Worm (Caenorhabditis elegans) whole organism, L4 larva: ENCODE measurements around the gene F59B2.3.

Experiments
- F37D6.2 ChIP-seq: sonication (generic microtip); optimal IDR thresholded peaks from 2 replicates; lab custom pipeline; 2016; ENCODE audit warnings: mild to moderate bottlenecking, missing genetic modification characterization, missing compliant biosample characterization
- F49E8.2 ChIP-seq: sonication (generic microtip); optimal IDR thresholded peaks from 2 replicates; lab custom pipeline; 2016; ENCODE audit warnings: missing compliant biosample characterization, mild to moderate bottlenecking, missing genetic modification characterization, borderline replicate concordance
- T20F7.1 ChIP-seq: fragments of 200-800 bp; sonication (Bioruptor generic); optimal IDR thresholded peaks from 2 replicates; lab custom pipeline; 2018; ENCODE audit warnings: mild to moderate bottlenecking, missing genetic modification characterization, missing compliant biosample characterization
- aha-1 ChIP-seq: fragments of 150-350 bp; peaks from one replicate; lab custom pipeline; 2014; ENCODE audit warnings: missing biosample characterization, missing genetic modification characterization
- ama-1 ChIP-seq: fragments of 150-350 bp; optimal IDR thresholded peaks from 2 replicates; lab custom pipeline; 2014; ENCODE audit warnings: inconsistent platforms, mixed read lengths
- attf-4 ChIP-seq: sonication (generic microtip); optimal IDR thresholded peaks from 3 replicates; lab custom pipeline; 2017; ENCODE audit warnings: missing biosample characterization, missing genetic modification characterization
- ceh-28 ChIP-seq: fragments of 150-350 bp; optimal IDR thresholded peaks from 2 replicates; lab custom pipeline; 2014; ENCODE audit warnings: missing biosample characterization, missing genetic modification reagents, missing genetic modification characterization
- ceh-44 ChIP-seq: fragments of 200-800 bp; sonication (Bioruptor generic); IDR thresholded peaks from 2 replicates; pipeline ENCODE4 v1.3.6; 2022; ENCODE audit warnings: missing genetic modification reagents, missing genetic modification characterization, missing compliant biosample characterization
- ceh-82 ChIP-seq: sonication (generic microtip); optimal IDR thresholded peaks from 2 replicates; lab custom pipeline; 2017; ENCODE audit warnings: missing biosample characterization, missing genetic modification characterization
- ctbp-1 ChIP-seq: fragments of 200-800 bp; sonication (Bioruptor generic); IDR thresholded peaks from 2 replicates; pipeline ENCODE4 v1.3.6; 2022; ENCODE audit warnings: missing genetic modification reagents, missing genetic modification characterization, missing compliant biosample characterization
- daf-12 ChIP-seq: fragments of 150-350 bp; optimal IDR thresholded peaks from 2 replicates; lab custom pipeline; 2014; ENCODE audit warnings: missing biosample characterization, missing genetic modification reagents, missing genetic modification characterization
- daf-19 ChIP-seq: fragments of 200-800 bp; sonication (Bioruptor generic); conservative IDR thresholded peaks from 2 replicates; pipeline ENCODE4 v1.3.6; 2022; ENCODE audit warnings: missing genetic modification characterization, missing compliant biosample characterization
- dpl-1 ChIP-seq: fragments of 150-350 bp; optimal IDR thresholded peaks from 2 replicates; lab custom pipeline; 2014; ENCODE audit warnings: missing biosample characterization, missing genetic modification reagents, missing genetic modification characterization
- duxl-1 ChIP-seq: sonication (generic microtip); optimal IDR thresholded peaks from 2 replicates; lab custom pipeline; 2016; ENCODE audit warnings: mild to moderate bottlenecking, missing genetic modification characterization, moderate library complexity, missing compliant biosample characterization; ENCODE audit not compliant: poor library complexity
- egl-43 ChIP-seq: fragments of 200-800 bp; sonication (Bioruptor generic); IDR thresholded peaks from 2 replicates; pipeline ENCODE4 v1.3.6; 2022; ENCODE audit warnings: missing genetic modification reagents, missing genetic modification characterization, missing compliant biosample characterization
- fkh-10 ChIP-seq: fragments of 150-350 bp; optimal IDR thresholded peaks from 2 replicates; lab custom pipeline; 2014; ENCODE audit warnings: missing biosample characterization, missing genetic modification reagents, missing genetic modification characterization
- fos-1 ChIP-seq: fragments of 150-350 bp; optimal IDR thresholded peaks from 2 replicates; lab custom pipeline; 2014; ENCODE audit warnings: missing biosample characterization, missing genetic modification characterization
- hlh-11 ChIP-seq: fragments of 200-800 bp; sonication (Bioruptor generic); optimal IDR thresholded peaks from 2 replicates; lab custom pipeline; 2018; ENCODE audit warnings: mild to moderate bottlenecking, missing genetic modification characterization, missing compliant biosample characterization
- hlh-30 ChIP-seq: sonication (generic microtip); optimal IDR thresholded peaks from 2 replicates; lab custom pipeline; 2017; ENCODE audit warnings: antibody characterized with exemption, mild to moderate bottlenecking, missing genetic modification characterization, missing compliant biosample characterization; ENCODE audit not compliant: insufficient read depth
- hmg-1.1 ChIP-seq: fragments of 200-800 bp; sonication (Bioruptor generic); IDR thresholded peaks from 2 replicates; pipeline ENCODE4 v1.3.6; 2022; ENCODE audit warnings: missing genetic modification reagents, missing genetic modification characterization, missing compliant biosample characterization
- jun-1 ChIP-seq: fragments of 150-350 bp; optimal IDR thresholded peaks from 2 replicates; lab custom pipeline; 2014; ENCODE audit warnings: missing biosample characterization, missing genetic modification reagents, missing genetic modification characterization
- lin-1 ChIP-seq: fragments of 200-800 bp; sonication (Bioruptor generic); IDR thresholded peaks from 2 replicates; pipeline ENCODE4 v1.3.6; 2022; ENCODE audit warnings: missing genetic modification reagents, missing genetic modification characterization, missing compliant biosample characterization
- lin-29 ChIP-seq: fragments of 200-800 bp; sonication (Bioruptor generic); IDR thresholded peaks from 2 replicates; pipeline ENCODE4 v1.3.6; 2022; ENCODE audit warnings: missing genetic modification reagents, missing genetic modification characterization, missing compliant biosample characterization
- lsy-2 ChIP-seq, 2 experiments: fragments of 150-350 bp in 1 of 2; sonication (generic microtip) in 1 of 2; optimal IDR thresholded peaks; 2 replicates each; lab custom pipeline; 2014 to 2017; ENCODE audit warnings: missing biosample characterization in 2 of 2, missing genetic modification characterization in 2 of 2
- madf-5 ChIP-seq, 2 experiments: fragments of 200-800 bp; sonication (Bioruptor generic); IDR thresholded peaks; 2 replicates each; pipeline ENCODE4 v1.3.6; 2022; ENCODE audit warnings: missing compliant biosample characterization in 2 of 2, missing genetic modification characterization in 2 of 2
- madf-9 ChIP-seq: fragments of 200-800 bp; sonication (Bioruptor generic); conservative IDR thresholded peaks from 2 replicates; pipeline ENCODE4 v1.3.6; 2022; ENCODE audit warnings: missing genetic modification reagents, missing genetic modification characterization, missing compliant biosample characterization
- mdl-1 ChIP-seq, 2 experiments: fragments of 150-350 bp in 1 of 2; sonication (generic microtip) in 1 of 2; optimal IDR thresholded peaks; 2 replicates each; lab custom pipeline; 2014 to 2017; ENCODE audit warnings: missing biosample characterization in 2 of 2, missing genetic modification characterization in 2 of 2
- mes-2 ChIP-seq: sonication (generic microtip); optimal IDR thresholded peaks from 2 replicates; lab custom pipeline; 2016; ENCODE audit warnings: missing genotype, mild to moderate bottlenecking, missing genetic modification characterization, missing compliant biosample characterization; ENCODE audit not compliant: poor library complexity, severe bottlenecking
- nhr-102 ChIP-seq: sonication (generic microtip); optimal IDR thresholded peaks from 2 replicates; lab custom pipeline; 2016; ENCODE audit warnings: mild to moderate bottlenecking, missing genetic modification characterization, moderate library complexity, missing compliant biosample characterization
- nhr-28 ChIP-seq: fragments of 150-350 bp; optimal IDR thresholded peaks from 2 replicates; lab custom pipeline; 2014; ENCODE audit warnings: missing biosample characterization, missing genetic modification characterization
- nhr-6 ChIP-seq: fragments of 150-350 bp; optimal IDR thresholded peaks from 2 replicates; lab custom pipeline; 2014; ENCODE audit warnings: missing biosample characterization, missing genetic modification characterization
- pha-4 ChIP-seq, 2 experiments: fragments of 150-350 bp in 1 of 2; fragments of 200-800 bp in 1 of 2; sonication (Bioruptor generic) in 1 of 2; IDR thresholded peaks in 1 of 2; optimal IDR thresholded peaks in 1 of 2; 2 replicates each; pipeline versions ENCODE4 v1.3.6 to Lab custom; 2014 to 2022; ENCODE audit warnings: missing genetic modification characterization in 2 of 2, missing genetic modification reagents in 2 of 2, missing biosample characterization in 1 of 2, missing compliant biosample characterization in 1 of 2
- rbr-2 ChIP-seq: sonication (generic microtip); optimal IDR thresholded peaks from 2 replicates; lab custom pipeline; 2016; ENCODE audit warnings: missing genotype, missing genetic modification characterization, missing compliant biosample characterization
- sdz-12 ChIP-seq: fragments of 200-800 bp; sonication (Bioruptor generic); optimal IDR thresholded peaks from 2 replicates; lab custom pipeline; 2018; ENCODE audit warnings: mild to moderate bottlenecking, missing genetic modification characterization, missing compliant biosample characterization
- set-16 ChIP-seq: fragments of 200-800 bp; sonication (Bioruptor generic); IDR thresholded peaks from 2 replicates; pipeline ENCODE4 v1.3.6; 2022; ENCODE audit warnings: missing genetic modification reagents, missing genetic modification characterization, missing compliant biosample characterization
- spr-1 ChIP-seq: sonication (generic microtip); optimal IDR thresholded peaks from 2 replicates; lab custom pipeline; 2016; ENCODE audit warnings: mild to moderate bottlenecking, missing genetic modification characterization, missing compliant biosample characterization
- zfp-3 ChIP-seq: fragments of 200-800 bp; sonication (Bioruptor generic); conservative IDR thresholded peaks from 2 replicates; pipeline ENCODE4 v1.3.6; 2022; ENCODE audit warnings: missing genetic modification reagents, missing genetic modification characterization, missing compliant biosample characterization
- zip-11 ChIP-seq: fragments of 200-800 bp; sonication (Bioruptor generic); IDR thresholded peaks from 2 replicates; pipeline ENCODE4 v1.3.6; 2022; ENCODE audit warnings: missing genetic modification characterization, missing compliant biosample characterization
- zip-2 ChIP-seq: fragments of 150-350 bp; optimal IDR thresholded peaks from 2 replicates; lab custom pipeline; 2014; ENCODE audit warnings: missing biosample characterization, missing genetic modification characterization
- ztf-7 ChIP-seq: fragments of 150-350 bp; optimal IDR thresholded peaks from 2 replicates; lab custom pipeline; 2014; ENCODE audit warnings: missing biosample characterization, missing genetic modification characterization

The F59B2.3 gene

DNA sequence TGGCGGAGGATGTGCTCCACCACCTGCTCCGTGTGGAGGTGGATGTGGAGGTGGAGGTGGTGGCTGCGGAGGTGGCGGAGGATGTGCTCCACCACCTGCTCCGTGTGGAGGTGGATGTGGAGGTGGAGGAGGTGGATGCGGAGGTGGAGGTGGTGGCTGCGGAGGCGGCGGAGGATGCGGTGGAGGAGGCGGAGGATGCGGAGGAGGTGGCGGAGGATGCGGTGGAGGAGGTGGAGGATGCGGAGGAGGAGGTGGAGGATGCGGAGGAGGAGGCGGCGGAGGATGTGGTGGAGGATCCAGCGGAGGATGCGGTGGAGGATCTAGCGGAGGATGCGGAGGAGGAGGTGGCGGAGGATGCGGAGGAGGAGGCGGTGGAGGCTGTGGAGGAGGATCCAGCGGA, 37.1 kb downstream of the F59B2.3 start:
- TF ChIP-seq T20F7.1 (no peak), zip-2 (tag; lab: Kevin White, UChicago) (no peak), nhr-6 (tag; lab: Kevin White, UChicago) (no peak), nhr-102 (tag; lab: Kevin White, UChicago) (no peak), zip-11 (GFP tag; lab: Robert Waterston, UW) (no peak), attf-4 (tag; lab: Kevin White, UChicago) (no peak), ceh-82 (tag; lab: Kevin White, UChicago) (no peak), madf-5 (GFP tag; IDR thresholded peaks at IDR 0.05; lab: Robert Waterston, UW) (no peak), lin-1 (GFP tag; lab: Robert Waterston, UW) (no peak), lin-29 (no peak), fos-1 (tag; lab: Kevin White, UChicago) (no peak), jun-1 (tag; lab: Kevin White, UChicago) (no peak), ctbp-1 (GFP tag; lab: Robert Waterston, UW) (no peak), F37D6.2 (tag; lab: Kevin White, UChicago) (no peak), egl-43 (GFP tag; lab: Robert Waterston, UW) (0 out of 2 replicates have a peak, but pooled peaks have one; percentile 16), spr-1 (tag; lab: Kevin White, UChicago) (no peak), sdz-12 (no peak), pha-4 (GFP tag; IDR thresholded peaks at IDR 0.05; lab: Robert Waterston, UW) (peak; percentile 98; the same call in 1 of the 2 replicates), pha-4 (tag; optimal IDR thresholded peaks at IDR 0.05; lab: Kevin White, UChicago) (no peak), set-16 (GFP tag; lab: Robert Waterston, UW) (peak; percentile 99), ztf-7 (tag; lab: Kevin White, UChicago) (no peak), ceh-44 (GFP tag; lab: Robert Waterston, UW) (no peak), nhr-28 (tag; lab: Kevin White, UChicago) (no peak), daf-12 (tag; lab: Kevin White, UChicago) (no peak), ceh-28 (no peak)

DNA sequence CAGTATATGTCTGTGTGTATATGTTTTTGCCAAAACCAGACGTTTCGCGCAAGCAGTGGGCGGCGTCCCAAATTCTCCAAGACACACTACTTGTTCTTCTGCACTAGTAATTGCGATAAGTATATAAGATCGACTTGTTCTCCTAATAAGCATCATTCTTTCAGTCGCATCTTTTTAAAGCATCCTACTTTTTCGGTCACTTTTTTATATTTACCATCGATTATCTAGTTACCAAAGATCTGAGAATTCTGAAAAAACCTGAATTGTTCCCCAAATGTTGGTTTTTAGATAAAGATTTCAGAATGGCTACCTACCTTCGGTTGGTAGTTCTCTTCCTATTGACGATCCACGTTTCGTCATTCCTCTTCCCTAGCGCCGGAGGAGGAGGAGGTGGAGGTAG, 37.6 kb downstream of the F59B2.3 start, which contains the start of gene grl-25:
Gene grl-25 (plus strand): TSS at position 301 of the 400 bp plus-strand sequence.
- TF ChIP-seq set-16 (GFP tag; lab: Robert Waterston, UW) (no peak), aha-1 (no peak)
- TF ChIP-seq, all 104 proteins: peak for 0

DNA sequence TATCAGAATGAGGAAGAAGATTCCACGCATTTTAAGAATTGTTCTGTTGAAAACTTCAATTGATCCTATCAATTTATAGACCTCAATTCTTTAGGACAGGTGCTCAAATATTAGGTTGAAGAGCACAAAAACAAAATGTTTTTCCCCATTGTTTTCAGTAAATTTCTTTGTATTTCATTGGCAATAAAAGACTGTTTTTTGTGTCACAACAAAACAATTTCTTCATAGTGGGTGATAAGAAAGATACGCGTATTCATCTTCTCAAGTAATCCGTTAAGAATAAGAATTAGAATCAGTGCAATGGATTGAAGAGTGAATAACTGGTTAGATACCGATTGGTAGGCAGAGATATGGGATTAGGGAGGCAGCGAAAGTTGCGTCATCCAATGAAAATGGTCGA, 38.9 kb downstream of the F59B2.3 start, which contains the start of gene ZK643.6:
Gene ZK643.6 (minus strand): TSS at position 101 of the 400 bp plus-strand sequence.
- no peak for TF ChIP-seq nhr-6 (tag; lab: Kevin White, UChicago)
- TF ChIP-seq ama-1 (lab: Kevin White, UChicago) = no peak
- TF ChIP-seq zip-2 (tag; lab: Kevin White, UChicago) = no peak
- TF ChIP-seq zfp-3 (GFP tag; lab: Robert Waterston, UW) = no peak

DNA sequence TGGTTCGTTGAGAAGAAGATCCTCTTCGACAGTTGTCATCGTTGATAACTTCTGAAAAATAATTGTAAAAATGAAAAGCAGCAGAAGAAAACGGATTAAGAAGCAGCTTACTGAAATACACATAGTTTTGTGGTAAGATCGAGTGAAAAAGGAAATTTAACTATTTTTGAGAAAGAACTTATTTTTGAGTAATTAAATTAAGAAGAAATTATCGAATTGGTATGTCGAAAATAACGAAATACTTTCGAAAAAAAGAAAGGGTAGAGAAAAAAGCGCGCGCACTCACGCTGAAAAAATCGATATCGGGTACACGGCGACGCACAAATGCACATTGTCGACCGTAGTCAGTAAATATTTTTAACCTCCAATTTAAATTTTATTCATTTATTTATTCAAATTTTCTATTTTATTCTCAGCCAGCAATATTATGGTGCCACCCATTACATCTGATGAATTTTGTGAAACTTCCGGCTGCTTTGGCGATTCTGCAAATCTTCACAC, 43.4 kb downstream of the F59B2.3 start, which contains the start of the genes ZK643.5 and ZK643.2:
Gene ZK643.5 (minus strand): TSS at position 51 of the 501 bp plus-strand sequence.
Gene ZK643.2 (plus strand): TSS at position 395 of the 501 bp plus-strand sequence.
- TF ChIP-seq duxl-1 (tag; lab: Kevin White, UChicago) = no peak
- no peak for TF ChIP-seq daf-19 (GFP tag; lab: Robert Waterston, UW)
- TF ChIP-seq rbr-2 = peak; percentile 39
- peak; percentile 38 for TF ChIP-seq hlh-11 (tag; lab: Kevin White, UChicago)
- peak; percentile 76 for TF ChIP-seq hlh-30 (tag; lab: Kevin White, UChicago)
- peak; percentile 2 for TF ChIP-seq fkh-10
- no peak for TF ChIP-seq F49E8.2 (tag; lab: Kevin White, UChicago)
- peak in 1 of 2 experiments; percentile 97 for TF ChIP-seq lsy-2 (tag; optimal IDR thresholded peaks at IDR 0.05; lab: Kevin White, UChicago)
- peak; percentile 79 for TF ChIP-seq ceh-28
- 0 out of 2 replicates have a peak, but pooled peaks have one; percentile 26 for TF ChIP-seq hmg-1.1
- TF ChIP-seq madf-9 = no peak
- TF ChIP-seq mdl-1 (tag; optimal IDR thresholded peaks at IDR 0.05; lab: Kevin White, UChicago) = peak in 1 of 2 experiments; percentile 21
- TF ChIP-seq dpl-1 (GFP tag; lab: Kevin White, UChicago) = peak; percentile 80
- peak; percentile 64; the same call in 1 of the 2 replicates for TF ChIP-seq pha-4 (GFP tag; IDR thresholded peaks at IDR 0.05; lab: Robert Waterston, UW)
- TF ChIP-seq pha-4 (tag; optimal IDR thresholded peaks at IDR 0.05; lab: Kevin White, UChicago) = peak; percentile 24
- TF ChIP-seq mes-2 (tag; lab: Kevin White, UChicago) = peak; percentile 88
